Fruit fly (Drosophila melanogaster): ENCODE data around the gene CG14223.

Gene CG14223

DNA sequence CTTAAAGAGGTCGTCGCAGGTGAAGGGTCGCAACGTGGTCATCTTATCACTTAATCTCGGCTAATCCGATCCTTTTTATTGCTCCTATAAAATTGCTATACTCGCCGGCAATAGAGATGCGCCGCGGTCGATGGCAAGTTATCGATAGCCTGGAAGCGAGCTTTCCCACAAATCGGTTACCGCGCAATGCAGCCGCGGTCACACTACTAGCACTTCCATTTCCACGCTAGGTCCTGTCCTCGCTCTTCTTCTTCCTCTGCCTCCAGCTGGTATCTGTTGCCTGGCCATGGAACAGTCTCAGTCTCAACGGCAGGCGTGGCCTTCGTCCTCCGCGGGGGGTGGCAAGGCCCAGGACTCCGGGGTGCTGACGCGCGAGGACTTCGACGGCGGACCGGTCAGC is 40.8 kb downstream of the CG14223 start, which contains the start of the genes Naa20A and MKP-4 (continued):
- TF ChIP-seq CG10147 (GFP tag; optimal IDR thresholded peaks at IDR 0.05) (no peak), Meics (GFP tag; optimal IDR thresholded peaks at IDR 0.05) (no peak), row (GFP tag; IDR thresholded peaks at IDR 0.05) (peak; percentile 28; the same call in 1 of the 3 replicates), CG18599 (GFP tag; optimal IDR thresholded peaks at IDR 0.05) (no peak), CG10543 (GFP tag; optimal IDR thresholded peaks at IDR 0.05) (no peak), CrebB (tag; optimal IDR thresholded peaks at IDR 0.05) (no peak), CG15514 (GFP tag; optimal IDR thresholded peaks at IDR 0.05) (no peak), CG11695 (GFP tag; IDR thresholded peaks at IDR 0.05) (no peak), Chrac-16 (GFP tag; optimal IDR thresholded peaks at IDR 0.05) (no peak), Lpt (GFP tag; optimal IDR thresholded peaks at IDR 0.05) (no peak), CG4854 (GFP tag; optimal IDR thresholded peaks at IDR 0.05) (no peak), ro (GFP tag; IDR thresholded peaks at IDR 0.05) (no peak), CG4404 (GFP tag; IDR thresholded peaks at IDR 0.05) (no peak), Hsf (GFP tag; optimal IDR thresholded peaks at IDR 0.05) (no peak), CG2875 (GFP tag; optimal IDR thresholded peaks at IDR 0.05) (no peak), CG14965 (GFP tag; optimal IDR thresholded peaks at IDR 0.05; ENCODE audit: borderline replicate concordance) (no peak), wdn (GFP tag; IDR thresholded peaks at IDR 0.05) (no peak), gsb-n (tag; optimal IDR thresholded peaks at IDR 0.05) (no peak), CG1602 (GFP tag; optimal IDR thresholded peaks at IDR 0.05) (no peak), NFAT (GFP tag; IDR thresholded peaks at IDR 0.05) (0 out of 2 replicates have a peak, but pooled peaks have one; percentile 14), dysf (GFP tag; IDR thresholded peaks at IDR 0.05) (no peak), Fer1 (GFP tag; optimal IDR thresholded peaks at IDR 0.05) (peak; percentile 5), CG2120 (GFP tag; optimal IDR thresholded peaks at IDR 0.05) (no peak), CG3407 (GFP tag; optimal IDR thresholded peaks at IDR 0.05) (no peak), Blimp-1 (GFP tag; optimal IDR thresholded peaks at IDR 0.05) (no peak), CG11456 (GFP tag; IDR thresholded peaks at IDR 0.05) (no peak), Max (GFP tag; optimal IDR thresholded peaks at IDR 0.05) (no peak), z (GFP tag; IDR thresholded peaks at IDR 0.05) (no peak), CG10462 (GFP tag; optimal IDR thresholded peaks at IDR 0.05) (no peak), Lim3 (GFP tag; IDR thresholded peaks at IDR 0.05) (no peak), CG17568 (GFP tag; optimal IDR thresholded peaks at IDR 0.05) (no peak), CG4360 (GFP tag; IDR thresholded peaks at IDR 0.05) (no peak), CG18764 (GFP tag; optimal IDR thresholded peaks at IDR 0.05) (no peak), lola (GFP tag; optimal IDR thresholded peaks at IDR 0.05) (no peak), tll (GFP tag; optimal IDR thresholded peaks at IDR 0.05) (no peak), CG6765 (GFP tag; optimal IDR thresholded peaks at IDR 0.05) (no peak), CG2116 (GFP tag; optimal IDR thresholded peaks at IDR 0.05) (peak; percentile 69), Gsc (GFP tag; IDR thresholded peaks at IDR 0.05) (no peak), Camta (GFP tag; optimal IDR thresholded peaks at IDR 0.05) (no peak), CG3163 (GFP tag; optimal IDR thresholded peaks at IDR 0.05) (no peak), CG12391 (tag; optimal IDR thresholded peaks at IDR 0.05) (no peak), Xrp1 (GFP tag; IDR thresholded peaks at IDR 0.05) (no peak), pan (optimal IDR thresholded peaks at IDR 0.05) (no peak), pan (GFP tag; optimal IDR thresholded peaks at IDR 0.05 in 1 of 2, IDR thresholded peaks at IDR 0.05 in 1 of 2) (no peak), CG1024 (GFP tag; IDR thresholded peaks at IDR 0.05) (no peak), CG3838 (GFP tag; optimal IDR thresholded peaks at IDR 0.05) (no peak), CG18011 (GFP tag; optimal IDR thresholded peaks at IDR 0.05) (no peak), Elba2 (GFP tag; optimal IDR thresholded peaks at IDR 0.05) (no peak), gt (GFP tag; IDR thresholded peaks at IDR 0.05) (no peak), CG15011 (GFP tag; optimal IDR thresholded peaks at IDR 0.05) (no peak), CG13123 (GFP tag; optimal IDR thresholded peaks at IDR 0.05) (no peak), scrt (GFP tag; optimal IDR thresholded peaks at IDR 0.05) (no peak)

Measured in whole organism, embryonic.